Worm (Caenorhabditis elegans) whole organism, L4 larva: ENCODE data around the gene H25K10.1.
A peak's percentile ranks its signal among the peaks of the same experiment; 100 is the strongest.

Experiments
- D1046.2 ChIP-seq: fragments of 200-800 bp; sonication (Bioruptor generic); IDR thresholded peaks from 2 replicates; pipeline ENCODE4 v1.3.6; 2022; ENCODE audit warnings: missing genetic modification characterization, missing compliant biosample characterization
- F26F4.8 ChIP-seq: fragments of 200-800 bp; sonication (Bioruptor generic); conservative IDR thresholded peaks from 2 replicates; pipeline ENCODE4 v1.3.6; 2022; ENCODE audit warnings: missing genetic modification characterization, missing compliant biosample characterization
- F37D6.2 ChIP-seq: sonication (generic microtip); optimal IDR thresholded peaks from 2 replicates; lab custom pipeline; 2016; ENCODE audit warnings: mild to moderate bottlenecking, missing genetic modification characterization, missing compliant biosample characterization
- F44E2.7 ChIP-seq: fragments of 200-800 bp; sonication (Bioruptor generic); IDR thresholded peaks from 2 replicates; pipeline ENCODE4 v2.1.2; 2022; ENCODE audit warnings: missing genetic modification characterization, missing compliant biosample characterization
- F49E8.2 ChIP-seq: sonication (generic microtip); optimal IDR thresholded peaks from 2 replicates; lab custom pipeline; 2016; ENCODE audit warnings: missing compliant biosample characterization, mild to moderate bottlenecking, missing genetic modification characterization, borderline replicate concordance
- R02D3.7 ChIP-seq: fragments of 150-350 bp; sonication (generic microtip); optimal IDR thresholded peaks from 3 replicates; lab custom pipeline; 2014; ENCODE audit warnings: missing biosample characterization, missing genetic modification characterization
- Y75B8A.6 ChIP-seq: fragments of 200-800 bp; sonication (Bioruptor generic); IDR thresholded peaks from 2 replicates; pipeline ENCODE4 v1.3.6; 2022; ENCODE audit warnings: missing genetic modification reagents, missing genetic modification characterization, missing compliant biosample characterization
- ZK337.2 ChIP-seq: fragments of 200-800 bp; sonication (Bioruptor generic); IDR thresholded peaks from 2 replicates; pipeline ENCODE4 v1.3.6; 2022; ENCODE audit warnings: missing genetic modification reagents, missing genetic modification characterization, missing compliant biosample characterization
- aha-1 ChIP-seq: fragments of 150-350 bp; peaks from one replicate; lab custom pipeline; 2014; ENCODE audit warnings: missing biosample characterization, missing genetic modification characterization
- ama-1 ChIP-seq: fragments of 150-350 bp; optimal IDR thresholded peaks from 2 replicates; lab custom pipeline; 2014; ENCODE audit warnings: inconsistent platforms, mixed read lengths
- arid-1 ChIP-seq: fragments of 200-800 bp; sonication (Bioruptor generic); conservative IDR thresholded peaks from 2 replicates; pipeline ENCODE4 v1.3.6; 2022; ENCODE audit warnings: missing genetic modification reagents, missing genetic modification characterization, missing compliant biosample characterization
- ces-1 ChIP-seq: fragments of 150-350 bp; sonication (generic microtip); optimal IDR thresholded peaks from 4 replicates; lab custom pipeline; 2014; ENCODE audit warnings: missing biosample characterization, missing genetic modification reagents, missing genetic modification characterization
- daf-12 ChIP-seq: fragments of 150-350 bp; optimal IDR thresholded peaks from 2 replicates; lab custom pipeline; 2014; ENCODE audit warnings: missing biosample characterization, missing genetic modification reagents, missing genetic modification characterization
- daf-16 ChIP-seq, 3 experiments: sonication (generic microtip); optimal IDR thresholded peaks; 2 replicates each; lab custom pipeline; 2016 to 2017; ENCODE audit warnings: missing genetic modification characterization in 3 of 3, missing genetic modification reagents in 3 of 3, mild to moderate bottlenecking in 2 of 3, missing compliant biosample characterization in 2 of 3, missing biosample characterization in 1 of 3, moderate library complexity in 1 of 3
- dmd-8 ChIP-seq: fragments of 200-800 bp; sonication (Bioruptor generic); IDR thresholded peaks from 2 replicates; pipeline ENCODE4 v1.3.6; 2022; ENCODE audit warnings: missing genetic modification characterization, missing compliant biosample characterization
- dmd-9 ChIP-seq: fragments of 200-800 bp; sonication (Bioruptor generic); IDR thresholded peaks from 2 replicates; pipeline ENCODE4 v1.3.6; 2022; ENCODE audit warnings: missing genetic modification reagents, missing genetic modification characterization, missing compliant biosample characterization
- dpl-1 ChIP-seq: fragments of 150-350 bp; optimal IDR thresholded peaks from 2 replicates; lab custom pipeline; 2014; ENCODE audit warnings: missing biosample characterization, missing genetic modification reagents, missing genetic modification characterization
- duxl-1 ChIP-seq: sonication (generic microtip); optimal IDR thresholded peaks from 2 replicates; lab custom pipeline; 2016; ENCODE audit warnings: mild to moderate bottlenecking, missing genetic modification characterization, moderate library complexity, missing compliant biosample characterization; ENCODE audit not compliant: poor library complexity
- fkh-10 ChIP-seq: fragments of 150-350 bp; optimal IDR thresholded peaks from 2 replicates; lab custom pipeline; 2014; ENCODE audit warnings: missing biosample characterization, missing genetic modification reagents, missing genetic modification characterization
- hlh-30 ChIP-seq: sonication (generic microtip); optimal IDR thresholded peaks from 2 replicates; lab custom pipeline; 2017; ENCODE audit warnings: antibody characterized with exemption, mild to moderate bottlenecking, missing genetic modification characterization, missing compliant biosample characterization; ENCODE audit not compliant: insufficient read depth
- hmg-1.1 ChIP-seq: fragments of 200-800 bp; sonication (Bioruptor generic); IDR thresholded peaks from 2 replicates; pipeline ENCODE4 v1.3.6; 2022; ENCODE audit warnings: missing genetic modification reagents, missing genetic modification characterization, missing compliant biosample characterization
- lim-7 ChIP-seq: fragments of 200-800 bp; sonication (Bioruptor generic); IDR thresholded peaks from 2 replicates; pipeline ENCODE4 v1.3.6; 2022; ENCODE audit warnings: missing genetic modification characterization, missing compliant biosample characterization
- lin-1 ChIP-seq: fragments of 200-800 bp; sonication (Bioruptor generic); IDR thresholded peaks from 2 replicates; pipeline ENCODE4 v1.3.6; 2022; ENCODE audit warnings: missing genetic modification reagents, missing genetic modification characterization, missing compliant biosample characterization
- lin-13 ChIP-seq: fragments of 150-350 bp; optimal IDR thresholded peaks from 2 replicates; lab custom pipeline; 2014; ENCODE audit warnings: missing biosample characterization, missing genetic modification reagents, missing genetic modification characterization
- lin-15B ChIP-seq: fragments of 150-350 bp; sonication (generic microtip); optimal IDR thresholded peaks from 3 replicates; lab custom pipeline; 2014; ENCODE audit warnings: missing biosample characterization, missing genetic modification characterization
- lsy-2 ChIP-seq, 2 experiments: fragments of 150-350 bp in 1 of 2; sonication (generic microtip) in 1 of 2; optimal IDR thresholded peaks; 2 replicates each; lab custom pipeline; 2014 to 2017; ENCODE audit warnings: missing biosample characterization in 2 of 2, missing genetic modification characterization in 2 of 2
- mdl-1 ChIP-seq, 2 experiments: fragments of 150-350 bp in 1 of 2; sonication (generic microtip) in 1 of 2; optimal IDR thresholded peaks; 2 replicates each; lab custom pipeline; 2014 to 2017; ENCODE audit warnings: missing biosample characterization in 2 of 2, missing genetic modification characterization in 2 of 2
- mdt-29 ChIP-seq: fragments of 200-800 bp; sonication (Bioruptor generic); IDR thresholded peaks from 2 replicates; pipeline ENCODE4 v1.3.6; 2022; ENCODE audit warnings: missing genetic modification reagents, missing genetic modification characterization, missing compliant biosample characterization
- mxl-2 ChIP-seq: fragments of 200-800 bp; sonication (Bioruptor generic); conservative IDR thresholded peaks from 2 replicates; pipeline ENCODE4 v1.3.6; 2022; ENCODE audit warnings: missing genetic modification reagents, missing genetic modification characterization, missing compliant biosample characterization
- mxl-3 ChIP-seq: fragments of 200-800 bp; sonication (Bioruptor generic); optimal IDR thresholded peaks from 2 replicates; lab custom pipeline; 2018; ENCODE audit warnings: mild to moderate bottlenecking, missing genetic modification characterization, missing compliant biosample characterization
- nhr-10 ChIP-seq: fragments of 150-350 bp; optimal IDR thresholded peaks from 2 replicates; lab custom pipeline; 2014; ENCODE audit warnings: missing biosample characterization, missing genetic modification characterization
- nhr-102 ChIP-seq: sonication (generic microtip); optimal IDR thresholded peaks from 2 replicates; lab custom pipeline; 2016; ENCODE audit warnings: mild to moderate bottlenecking, missing genetic modification characterization, moderate library complexity, missing compliant biosample characterization
- nhr-111 ChIP-seq: fragments of 200-800 bp; sonication (Bioruptor generic); optimal IDR thresholded peaks from 2 replicates; lab custom pipeline; 2018; ENCODE audit warnings: mild to moderate bottlenecking, missing genetic modification characterization, missing compliant biosample characterization
- nhr-237 ChIP-seq: sonication (generic microtip); optimal IDR thresholded peaks from 2 replicates; lab custom pipeline; 2017; ENCODE audit warnings: missing biosample characterization, missing genetic modification characterization
- nhr-25 ChIP-seq: sonication (generic microtip); optimal IDR thresholded peaks from 2 replicates; lab custom pipeline; 2017; ENCODE audit warnings: missing genetic modification characterization, mild to moderate bottlenecking, missing compliant biosample characterization, antibody characterized with exemption, moderate library complexity, borderline replicate concordance; ENCODE audit not compliant: insufficient read depth
- nhr-28 ChIP-seq: fragments of 150-350 bp; optimal IDR thresholded peaks from 2 replicates; lab custom pipeline; 2014; ENCODE audit warnings: missing biosample characterization, missing genetic modification characterization
- nhr-77 ChIP-seq: fragments of 150-350 bp; optimal IDR thresholded peaks from 2 replicates; lab custom pipeline; 2014; ENCODE audit warnings: missing biosample characterization, missing genetic modification characterization
- php-3 ChIP-seq: fragments of 200-800 bp; sonication (Bioruptor generic); IDR thresholded peaks from 2 replicates; pipeline ENCODE4 v1.3.6; 2022; ENCODE audit warnings: missing genetic modification reagents, missing genetic modification characterization, missing compliant biosample characterization
- rbr-2 ChIP-seq: sonication (generic microtip); optimal IDR thresholded peaks from 2 replicates; lab custom pipeline; 2016; ENCODE audit warnings: missing genotype, missing genetic modification characterization, missing compliant biosample characterization
- sdz-12 ChIP-seq: fragments of 200-800 bp; sonication (Bioruptor generic); optimal IDR thresholded peaks from 2 replicates; lab custom pipeline; 2018; ENCODE audit warnings: mild to moderate bottlenecking, missing genetic modification characterization, missing compliant biosample characterization
- snpc-1.2 ChIP-seq: fragments of 200-800 bp; sonication (Bioruptor generic); IDR thresholded peaks from 2 replicates; pipeline ENCODE4 v1.3.6; 2022; ENCODE audit warnings: missing genetic modification reagents, missing genetic modification characterization, missing compliant biosample characterization
- snpc-4 ChIP-seq: fragments of 150-350 bp; optimal IDR thresholded peaks from 2 replicates; lab custom pipeline; 2014; ENCODE audit warnings: missing biosample characterization, missing genetic modification characterization
- spr-1 ChIP-seq: sonication (generic microtip); optimal IDR thresholded peaks from 2 replicates; lab custom pipeline; 2016; ENCODE audit warnings: mild to moderate bottlenecking, missing genetic modification characterization, missing compliant biosample characterization
- unc-130 ChIP-seq: sonication (generic microtip); optimal IDR thresholded peaks from 2 replicates; lab custom pipeline; 2016; ENCODE audit warnings: missing genetic modification reagents, missing genetic modification characterization, missing compliant biosample characterization
- unc-39 ChIP-seq: sonication (generic microtip); optimal IDR thresholded peaks from 2 replicates; lab custom pipeline; 2017; ENCODE audit warnings: missing biosample characterization, missing genetic modification characterization
- vab-7 ChIP-seq: fragments of 200-800 bp; sonication (Bioruptor generic); IDR thresholded peaks from 2 replicates; pipeline ENCODE4 v1.3.6; 2022; ENCODE audit warnings: missing genetic modification reagents, missing genetic modification characterization, missing compliant biosample characterization
- zag-1 ChIP-seq: fragments of 150-350 bp; optimal IDR thresholded peaks from 2 replicates; lab custom pipeline; 2014; ENCODE audit warnings: missing biosample characterization, missing genetic modification characterization
- zfp-3 ChIP-seq: fragments of 200-800 bp; sonication (Bioruptor generic); conservative IDR thresholded peaks from 2 replicates; pipeline ENCODE4 v1.3.6; 2022; ENCODE audit warnings: missing genetic modification reagents, missing genetic modification characterization, missing compliant biosample characterization
- zip-2 ChIP-seq: fragments of 150-350 bp; optimal IDR thresholded peaks from 2 replicates; lab custom pipeline; 2014; ENCODE audit warnings: missing biosample characterization, missing genetic modification characterization
- ztf-7 ChIP-seq: fragments of 150-350 bp; optimal IDR thresholded peaks from 2 replicates; lab custom pipeline; 2014; ENCODE audit warnings: missing biosample characterization, missing genetic modification characterization

H25K10.1 gene

DNA sequence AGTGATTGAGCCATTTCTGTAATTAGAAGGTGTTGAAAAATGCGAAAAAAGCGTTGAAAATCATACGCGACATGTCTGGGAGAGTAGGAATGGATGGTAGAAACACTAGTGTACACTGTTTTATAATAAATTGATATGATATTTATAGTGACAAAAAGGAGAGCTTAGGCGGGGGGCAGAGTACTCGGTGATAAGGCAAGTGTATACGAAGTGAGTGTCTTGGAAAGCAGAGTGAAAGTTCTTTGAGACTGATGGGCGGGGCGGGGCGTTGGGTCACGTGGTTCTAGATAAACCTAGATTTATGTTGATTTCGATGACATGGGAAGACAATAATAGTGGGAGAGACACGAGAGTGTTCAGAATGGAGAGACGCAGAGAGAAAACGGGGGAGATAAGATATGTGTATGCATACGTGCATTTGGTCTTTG is 31.6 kb upstream of the H25K10.1 start, which contains the start of gene gln-3 (continued):
- no peak for TF ChIP-seq spr-1 (tag; lab: Kevin White, UChicago)
- TF ChIP-seq rbr-2 (tag; lab: Kevin White, UChicago) = no peak
- TF ChIP-seq F37D6.2 (tag; lab: Kevin White, UChicago) = no peak
- peak; percentile 78 for TF ChIP-seq php-3 (GFP tag; lab: Robert Waterston, UW)
- TF ChIP-seq nhr-28 (tag; lab: Kevin White, UChicago) = peak; percentile 25
- no peak for TF ChIP-seq vab-7 (GFP tag; lab: Robert Waterston, UW)
- TF ChIP-seq hmg-1.1 (GFP tag; lab: Robert Waterston, UW) = no peak
- TF ChIP-seq nhr-102 (tag; lab: Kevin White, UChicago) = peak; percentile 64
- no peak for TF ChIP-seq ces-1 (GFP tag; lab: Kevin White, UChicago)
- no peak for TF ChIP-seq daf-12 (tag; lab: Kevin White, UChicago)
- no peak for TF ChIP-seq snpc-4 (tag; lab: Kevin White, UChicago)
- TF ChIP-seq zfp-3 = no peak
- no peak for TF ChIP-seq R02D3.7 (tag; lab: Kevin White, UChicago)
- no peak for TF ChIP-seq ZK337.2 (GFP tag; lab: Robert Waterston, UW)
- no peak for TF ChIP-seq ztf-7 (tag; lab: Kevin White, UChicago)
- no peak for TF ChIP-seq lin-13 (GFP tag; lab: Kevin White, UChicago)
- peak in 1 of 2 experiments; percentile 4 for TF ChIP-seq mdl-1 (tag; optimal IDR thresholded peaks at IDR 0.05; lab: Kevin White, UChicago)
- no peak for TF ChIP-seq lin-15B (tag; lab: Kevin White, UChicago)
- TF ChIP-seq unc-39 (tag; lab: Kevin White, UChicago) = no peak
- no peak; the same call in 1 of the 2 replicates for TF ChIP-seq arid-1 (GFP tag; lab: Robert Waterston, UW)
- no peak for TF ChIP-seq nhr-77
- no peak for TF ChIP-seq snpc-1.2
- TF ChIP-seq duxl-1 (tag; lab: Kevin White, UChicago) = peak; percentile 59
- TF ChIP-seq mdt-29 (GFP tag; lab: Robert Waterston, UW) = no peak
- peak in 1 of 2 experiments; percentile 20 for TF ChIP-seq daf-16 (GFP tag; optimal IDR thresholded peaks at IDR 0.05; lab: Kevin White, UChicago)
- peak; percentile 78 for TF ChIP-seq daf-16 (tag; optimal IDR thresholded peaks at IDR 0.05; lab: Kevin White, UChicago)
- no peak for TF ChIP-seq dpl-1 (GFP tag; lab: Kevin White, UChicago)
- TF ChIP-seq aha-1 (tag; lab: Kevin White, UChicago) = peak; percentile 91
- TF ChIP-seq sdz-12 (GFP tag; lab: Kevin White, UChicago) = no peak
- TF ChIP-seq dmd-8 = no peak
- TF ChIP-seq F44E2.7 (GFP tag; lab: Robert Waterston, UW) = no peak
- TF ChIP-seq lsy-2 (tag; optimal IDR thresholded peaks at IDR 0.05; lab: Kevin White, UChicago) = peak in 1 of 2 experiments; percentile 38
- TF ChIP-seq Y75B8A.6 = no peak

DNA sequence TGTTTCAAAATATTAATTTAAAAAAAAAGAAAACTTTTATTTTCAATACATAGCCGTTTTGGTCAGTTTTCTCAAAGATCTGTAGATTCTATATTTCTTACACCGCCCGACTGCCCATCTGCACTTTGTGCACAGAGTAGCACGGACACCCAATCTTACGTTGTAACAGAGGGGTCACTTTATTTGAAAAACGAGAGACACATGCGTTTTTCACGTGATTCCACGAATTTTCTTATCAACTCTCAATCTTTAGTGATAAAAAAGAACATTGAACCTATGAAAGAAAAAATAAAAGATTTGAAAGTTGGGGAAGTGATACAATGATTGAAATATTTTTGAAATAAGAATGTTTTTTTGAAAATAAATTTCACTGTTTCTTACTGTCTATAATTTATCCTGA is 30.8 kb upstream of the H25K10.1 start:
- TF ChIP-seq fkh-10 = no peak
- TF ChIP-seq hmg-1.1 (GFP tag; lab: Robert Waterston, UW) = no peak
- no peak for TF ChIP-seq lim-7 (GFP tag; lab: Robert Waterston, UW)
- no peak for TF ChIP-seq spr-1 (tag; lab: Kevin White, UChicago)
- TF ChIP-seq nhr-111 (GFP tag; lab: Kevin White, UChicago) = no peak
- no peak for TF ChIP-seq D1046.2
- no peak for TF ChIP-seq nhr-10 (tag; lab: Kevin White, UChicago)
- TF ChIP-seq ama-1 (lab: Kevin White, UChicago) = peak; percentile 25
- no peak for TF ChIP-seq unc-39 (tag; lab: Kevin White, UChicago)
- peak; percentile 96 for TF ChIP-seq mxl-2 (GFP tag; lab: Robert Waterston, UW)
- no peak for TF ChIP-seq lin-1
- TF ChIP-seq hlh-30 = peak; percentile 79
- no peak for TF ChIP-seq dmd-9 (GFP tag; lab: Robert Waterston, UW)
- no peak for TF ChIP-seq F49E8.2 (tag; lab: Kevin White, UChicago)
- no peak for TF ChIP-seq mxl-3 (GFP tag; lab: Kevin White, UChicago)
- no peak for TF ChIP-seq nhr-25
- TF ChIP-seq nhr-237 (tag; lab: Kevin White, UChicago) = no peak
- TF ChIP-seq lin-15B (tag; lab: Kevin White, UChicago) = no peak
- no peak for TF ChIP-seq zip-2
- TF ChIP-seq zag-1 (tag; lab: Kevin White, UChicago) = no peak
- TF ChIP-seq unc-130 (GFP tag; lab: Kevin White, UChicago) = no peak
- no peak for TF ChIP-seq F26F4.8
